Worm (Caenorhabditis elegans) whole organism, L4 larva: ENCODE measurements around the gene K09E9.1.

ENCODE experiments used
- dmd-6 ChIP-seq: fragments of 200-800 bp; sonication (Bioruptor generic); IDR thresholded peaks from 2 replicates; pipeline ENCODE4 v1.3.6; 2022; ENCODE audit warnings: missing genetic modification reagents, missing genetic modification characterization, missing compliant biosample characterization
- dve-1 ChIP-seq: sonication (generic microtip); optimal IDR thresholded peaks from 2 replicates; lab custom pipeline; 2017; ENCODE audit warnings: antibody characterized with exemption, mild to moderate bottlenecking, missing genetic modification characterization, missing compliant biosample characterization; ENCODE audit not compliant: insufficient read depth
- jun-1 ChIP-seq: fragments of 150-350 bp; optimal IDR thresholded peaks from 2 replicates; lab custom pipeline; 2014; ENCODE audit warnings: missing biosample characterization, missing genetic modification reagents, missing genetic modification characterization
- lir-3 ChIP-seq: sonication (generic microtip); optimal IDR thresholded peaks from 2 replicates; lab custom pipeline; 2016; ENCODE audit warnings: mild to moderate bottlenecking, missing genetic modification characterization, missing compliant biosample characterization
- nhr-11 ChIP-seq: fragments of 150-350 bp; optimal IDR thresholded peaks from 2 replicates; lab custom pipeline; 2014; ENCODE audit warnings: missing biosample characterization, missing genetic modification characterization
- nhr-28 ChIP-seq: fragments of 150-350 bp; optimal IDR thresholded peaks from 2 replicates; lab custom pipeline; 2014; ENCODE audit warnings: missing biosample characterization, missing genetic modification characterization
- pha-4 ChIP-seq, 2 experiments: fragments of 150-350 bp in 1 of 2; fragments of 200-800 bp in 1 of 2; sonication (Bioruptor generic) in 1 of 2; IDR thresholded peaks in 1 of 2; optimal IDR thresholded peaks in 1 of 2; 2 replicates each; pipeline versions ENCODE4 v1.3.6 to Lab custom; 2014 to 2022; ENCODE audit warnings: missing genetic modification characterization in 2 of 2, missing genetic modification reagents in 2 of 2, missing biosample characterization in 1 of 2, missing compliant biosample characterization in 1 of 2
- php-3 ChIP-seq: fragments of 200-800 bp; sonication (Bioruptor generic); IDR thresholded peaks from 2 replicates; pipeline ENCODE4 v1.3.6; 2022; ENCODE audit warnings: missing genetic modification reagents, missing genetic modification characterization, missing compliant biosample characterization
- pqm-1 ChIP-seq: sonication (generic microtip); optimal IDR thresholded peaks from 2 replicates; lab custom pipeline; 2017; ENCODE audit warnings: missing biosample characterization, missing genetic modification characterization
- tag-97 ChIP-seq: fragments of 200-800 bp; sonication (Bioruptor generic); IDR thresholded peaks from 2 replicates; pipeline ENCODE4 v1.3.6; 2022; ENCODE audit warnings: missing genetic modification characterization, missing compliant biosample characterization
- unc-39 ChIP-seq: sonication (generic microtip); optimal IDR thresholded peaks from 2 replicates; lab custom pipeline; 2017; ENCODE audit warnings: missing biosample characterization, missing genetic modification characterization
- unc-62 ChIP-seq, 3 experiments: fragments of 150-350 bp in 1 of 3; sonication (generic microtip); optimal IDR thresholded peaks in 2 of 3; peaks in 1 of 3; 1 replicate in 1 of 3; 2 replicates in 2 of 3; lab custom pipeline; 2014 to 2017; ENCODE audit warnings: missing biosample characterization in 3 of 3, missing genetic modification characterization in 3 of 3, missing genetic modification reagents in 3 of 3, missing genotype in 1 of 3

DNA sequence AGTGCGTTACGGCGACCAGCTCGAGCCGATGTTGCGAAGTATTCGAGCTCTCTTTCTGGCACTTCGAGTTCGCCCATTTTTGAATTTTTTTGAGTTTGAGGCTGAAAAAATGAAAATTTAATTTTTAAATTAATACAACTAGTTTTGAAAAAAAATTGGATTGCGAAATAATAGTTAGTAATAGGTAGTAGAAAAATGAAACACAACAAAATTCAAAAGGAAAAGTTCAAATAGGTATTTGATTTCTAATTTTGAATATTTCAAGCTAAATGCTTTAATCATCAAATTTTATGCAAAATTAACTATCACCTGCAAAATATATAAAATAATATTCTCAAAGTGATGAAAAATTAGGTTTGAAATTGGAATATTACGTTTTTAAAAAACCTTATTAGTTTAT, 10.0 kb downstream of the K09E9.1 start, which contains the start of gene K09E9.4:
- TF ChIP-seq nhr-28, result no peak
- no peak for TF ChIP-seq pqm-1 (tag; lab: Kevin White, UChicago)
- no peak for TF ChIP-seq unc-62 (GFP tag; optimal IDR thresholded peaks at IDR 0.05 in 1 of 2; lab: Kevin White, UChicago)
- no peak for TF ChIP-seq unc-62 (tag; optimal IDR thresholded peaks at IDR 0.05; lab: Kevin White, UChicago)
- TF ChIP-seq pha-4 (GFP tag; IDR thresholded peaks at IDR 0.05; lab: Robert Waterston, UW), result no peak
- TF ChIP-seq pha-4 (tag; optimal IDR thresholded peaks at IDR 0.05; lab: Kevin White, UChicago), result no peak
- no peak for TF ChIP-seq lir-3
- TF ChIP-seq jun-1 (tag; lab: Kevin White, UChicago), result no peak
- TF ChIP-seq php-3 (GFP tag; lab: Robert Waterston, UW), result no peak
- TF ChIP-seq dve-1 (tag; lab: Kevin White, UChicago), result no peak
- no peak for TF ChIP-seq unc-39 (tag; lab: Kevin White, UChicago)
- no peak for TF ChIP-seq dmd-6 (GFP tag; lab: Robert Waterston, UW)
- no peak for TF ChIP-seq nhr-11 (tag; lab: Kevin White, UChicago)
- no peak for TF ChIP-seq tag-97
